Fruit fly (Drosophila melanogaster): ENCODE data around the gene CG31797.

The CG31797 gene

DNA sequence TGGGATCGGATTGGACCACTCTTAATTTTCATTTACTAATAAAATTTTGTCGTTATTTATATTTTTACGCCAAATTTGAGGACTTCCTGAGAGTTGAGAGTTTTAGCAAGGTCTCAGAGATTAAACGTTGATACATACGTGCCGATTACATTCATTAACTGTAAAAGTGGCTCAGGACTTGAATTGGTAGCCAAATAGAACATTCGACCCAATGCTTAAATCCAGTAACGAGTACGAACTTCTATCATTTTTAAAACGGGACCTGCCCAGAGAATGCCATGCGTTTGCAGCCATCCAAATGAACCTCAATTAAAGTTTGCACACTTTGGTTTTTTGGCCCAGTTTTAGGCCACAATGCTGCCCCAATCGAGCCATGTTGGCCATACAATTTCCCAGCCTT lies at the start of gene CG31797:
CG31797 (minus strand) TSS at position 101 of the 400 bp plus-strand sequence.
- TF ChIP-seq CG8301 (tag; optimal IDR thresholded peaks at IDR 0.05), result no peak
- no peak for TF ChIP-seq CG34367 (tag; optimal IDR thresholded peaks at IDR 0.05)
- TF ChIP-seq D1 (tag; optimal IDR thresholded peaks at IDR 0.05), result no peak
- no peak for TF ChIP-seq CG15710 (tag; optimal IDR thresholded peaks at IDR 0.05)
- TF ChIP-seq CG4496 (GFP tag; IDR thresholded peaks at IDR 0.05), result no peak
- no peak for TF ChIP-seq CG8159 (tag; optimal IDR thresholded peaks at IDR 0.05)
- no peak for TF ChIP-seq rn (GFP tag; IDR thresholded peaks at IDR 0.05)
- no peak for TF ChIP-seq CG32121 (GFP tag; IDR thresholded peaks at IDR 0.05)
- no peak for TF ChIP-seq Snoo (tag; optimal IDR thresholded peaks at IDR 0.05)

DNA sequence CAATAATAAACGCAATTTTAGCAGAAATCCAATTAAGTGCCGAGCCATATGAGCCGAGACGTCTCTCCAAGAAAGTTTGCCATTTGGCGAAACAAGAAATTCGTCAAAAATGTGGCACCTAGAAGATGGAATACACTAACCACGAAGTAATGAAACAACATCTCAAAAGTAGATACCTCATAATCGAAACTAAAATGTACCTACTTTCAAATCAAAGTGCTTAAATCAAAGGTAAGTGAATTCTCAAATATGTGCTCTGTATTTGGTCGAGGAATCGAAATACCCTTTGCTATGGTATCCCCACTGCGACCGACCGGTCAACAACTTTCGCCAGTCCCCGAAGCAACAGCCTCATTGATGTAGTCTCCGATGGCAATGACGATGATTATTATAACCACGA lies 45.6 kb upstream of the CG31797 start:
- no peak for TF ChIP-seq CG15710 (tag; optimal IDR thresholded peaks at IDR 0.05)
- TF ChIP-seq EcR (GFP tag; optimal IDR thresholded peaks at IDR 0.05), result no peak
- no peak for TF ChIP-seq CG17806 (tag; optimal IDR thresholded peaks at IDR 0.05)
- no peak for TF ChIP-seq gl (tag; optimal IDR thresholded peaks at IDR 0.05)
- no peak for TF ChIP-seq D1 (tag; optimal IDR thresholded peaks at IDR 0.05)
- TF ChIP-seq CG14655 (GFP tag; optimal IDR thresholded peaks at IDR 0.05), result peak; percentile 44
- no peak for TF ChIP-seq Pif1B (GFP tag; optimal IDR thresholded peaks at IDR 0.05)
- TF ChIP-seq CG8301 (tag; optimal IDR thresholded peaks at IDR 0.05), result peak; percentile 72
- TF ChIP-seq Ets98B (GFP tag; IDR thresholded peaks at IDR 0.05), result peak; percentile 84
- no peak for TF ChIP-seq CG34367 (tag; optimal IDR thresholded peaks at IDR 0.05)
- TF ChIP-seq CG10348 (GFP tag; IDR thresholded peaks at IDR 0.05), result 0 out of 2 replicates have a peak, but pooled peaks have one; percentile 31
- peak; percentile 66 for TF ChIP-seq CG12605 (GFP tag; IDR thresholded peaks at IDR 0.05)
- peak; percentile 45 for TF ChIP-seq Pif1A (GFP tag; optimal IDR thresholded peaks at IDR 0.05)
- TF ChIP-seq rn (GFP tag; IDR thresholded peaks at IDR 0.05), result no peak
- peak; percentile 83 for TF ChIP-seq CG4496 (GFP tag; IDR thresholded peaks at IDR 0.05)
- TF ChIP-seq CG8159 (tag; optimal IDR thresholded peaks at IDR 0.05), result no peak
- TF ChIP-seq fd96Ca (GFP tag; IDR thresholded peaks at IDR 0.05), result peak; percentile 87
- TF ChIP-seq CG9948 (tag; optimal IDR thresholded peaks at IDR 0.05), result no peak
- no peak for TF ChIP-seq CG13204 (GFP tag; optimal IDR thresholded peaks at IDR 0.05)
- TF ChIP-seq CG32121 (GFP tag; IDR thresholded peaks at IDR 0.05), result peak; percentile 68
- TF ChIP-seq Snoo (tag; optimal IDR thresholded peaks at IDR 0.05), result no peak

DNA sequence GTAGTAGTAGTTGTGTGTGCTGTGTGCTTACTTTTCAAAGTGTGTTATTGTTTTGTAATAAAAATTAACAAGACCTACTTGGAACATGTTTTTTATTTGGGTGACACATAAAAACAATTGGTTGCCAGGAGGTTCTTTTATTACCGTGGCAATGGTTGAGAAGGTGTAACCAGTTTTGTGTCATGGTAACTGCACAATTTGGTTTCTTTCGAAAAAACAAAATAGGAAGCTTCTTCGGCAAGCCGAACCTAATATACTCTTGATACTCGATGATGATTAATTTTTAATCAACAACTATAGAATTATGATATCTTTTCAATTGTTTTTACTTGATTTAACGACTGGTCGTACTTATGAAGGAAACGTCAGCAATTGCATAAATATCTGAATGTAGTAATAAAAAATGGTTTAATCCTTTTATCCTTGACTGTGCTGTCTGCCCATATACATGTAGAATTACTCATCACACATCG lies 37.8 kb upstream of the CG31797 start, which contains the start of the genes CG17564 and CG10750:
CG17564 (minus strand) TSS at position 101 of the 473 bp plus-strand sequence.
CG10750 (plus strand) TSS at position 423 of the 473 bp plus-strand sequence.
- TF ChIP-seq Snoo (tag; optimal IDR thresholded peaks at IDR 0.05), result no peak

DNA sequence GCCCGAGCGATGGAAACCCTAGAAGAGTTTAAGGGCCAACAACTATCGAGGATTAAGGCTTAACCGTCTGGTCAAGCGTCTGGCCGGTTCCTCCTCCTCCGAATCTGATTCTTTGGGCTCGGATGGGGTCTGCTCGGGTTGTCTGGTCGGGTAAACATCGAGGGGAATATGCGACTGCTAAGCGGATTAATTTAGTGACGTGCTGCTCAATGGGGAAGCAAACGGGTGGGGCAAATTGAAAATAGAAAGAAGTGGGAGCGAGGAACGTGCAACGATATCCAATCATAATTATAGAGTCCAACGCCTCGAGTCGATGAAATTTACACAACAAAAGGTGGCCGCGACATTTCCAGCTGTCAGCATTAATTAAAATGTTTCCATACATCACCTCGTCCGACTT lies 34.7 kb upstream of the CG31797 start:
- TF ChIP-seq CG8301 (tag; optimal IDR thresholded peaks at IDR 0.05), result no peak
- no peak for TF ChIP-seq CG9948 (tag; optimal IDR thresholded peaks at IDR 0.05)
- TF ChIP-seq CG8159 (tag; optimal IDR thresholded peaks at IDR 0.05), result no peak
- TF ChIP-seq EcR (GFP tag; optimal IDR thresholded peaks at IDR 0.05), result no peak
- no peak for TF ChIP-seq CG32121 (GFP tag; IDR thresholded peaks at IDR 0.05)
- TF ChIP-seq CG15710 (tag; optimal IDR thresholded peaks at IDR 0.05), result no peak

DNA sequence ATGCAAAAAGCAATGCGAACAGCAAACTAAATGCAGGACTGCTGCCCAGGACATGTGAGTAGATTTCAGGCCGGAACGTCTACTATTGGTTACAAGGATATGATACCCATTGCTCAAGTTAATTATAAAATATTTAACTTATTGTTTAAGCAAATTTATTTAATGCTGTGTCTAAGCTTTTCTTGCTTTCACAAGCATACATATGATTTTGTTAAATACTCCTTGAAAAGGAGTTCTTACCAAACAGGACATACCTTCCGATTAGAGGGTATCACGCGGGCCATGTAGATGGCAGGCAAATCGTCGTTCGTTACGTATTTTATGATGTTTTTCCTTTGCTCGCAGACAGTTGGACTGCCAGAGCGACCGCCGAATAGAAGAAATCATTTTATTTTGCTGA lies 23.5 kb upstream of the CG31797 start:
- TF ChIP-seq CG8159 (tag; optimal IDR thresholded peaks at IDR 0.05) (peak; percentile 25), CG15710 (tag; optimal IDR thresholded peaks at IDR 0.05) (peak; percentile 29), CG14655 (GFP tag; optimal IDR thresholded peaks at IDR 0.05) (peak; percentile 10), D1 (tag; optimal IDR thresholded peaks at IDR 0.05) (no peak), CG4496 (GFP tag; IDR thresholded peaks at IDR 0.05) (no peak), Snoo (tag; optimal IDR thresholded peaks at IDR 0.05) (no peak), Ets98B (GFP tag; IDR thresholded peaks at IDR 0.05) (no peak), CG34367 (tag; optimal IDR thresholded peaks at IDR 0.05) (no peak)

DNA sequence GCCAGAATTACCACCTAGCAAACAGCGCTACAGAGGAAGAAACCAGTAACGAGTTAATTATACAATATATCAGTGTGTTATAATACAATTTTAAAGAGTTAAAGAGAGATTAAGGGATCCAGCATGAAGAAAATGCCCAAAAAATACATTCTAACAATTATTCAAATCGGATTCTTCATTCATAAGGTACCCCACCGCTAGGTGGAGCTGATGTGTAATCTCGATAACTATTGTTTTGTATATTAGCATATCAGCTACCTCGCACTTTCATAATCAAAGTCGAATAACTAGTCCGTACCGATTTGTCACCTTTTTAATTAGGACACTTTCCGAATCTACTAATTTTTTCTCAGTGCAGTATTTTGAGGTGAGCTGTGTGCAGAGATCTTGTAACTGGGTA lies 8.6 kb upstream of the CG31797 start:
- TF ChIP-seq CG32121 (GFP tag; IDR thresholded peaks at IDR 0.05) (no peak), Snoo (tag; optimal IDR thresholded peaks at IDR 0.05) (no peak), CG14655 (GFP tag; optimal IDR thresholded peaks at IDR 0.05) (peak; percentile 43), CG13204 (GFP tag; optimal IDR thresholded peaks at IDR 0.05) (no peak), Pif1B (GFP tag; optimal IDR thresholded peaks at IDR 0.05) (no peak), CG8301 (tag; optimal IDR thresholded peaks at IDR 0.05) (peak; percentile 34), CG15710 (tag; optimal IDR thresholded peaks at IDR 0.05) (peak; percentile 4), CG10348 (GFP tag; IDR thresholded peaks at IDR 0.05) (no peak), Ets98B (GFP tag; IDR thresholded peaks at IDR 0.05) (no peak), CG9948 (tag; optimal IDR thresholded peaks at IDR 0.05) (peak; percentile 13), Pif1A (GFP tag; optimal IDR thresholded peaks at IDR 0.05) (peak; percentile 0), CG17806 (tag; optimal IDR thresholded peaks at IDR 0.05) (no peak), CG12605 (GFP tag; IDR thresholded peaks at IDR 0.05) (no peak), CG4496 (GFP tag; IDR thresholded peaks at IDR 0.05) (no peak), gl (tag; optimal IDR thresholded peaks at IDR 0.05) (no peak), EcR (GFP tag; optimal IDR thresholded peaks at IDR 0.05) (no peak), CG34367 (tag; optimal IDR thresholded peaks at IDR 0.05) (no peak), rn (GFP tag; IDR thresholded peaks at IDR 0.05) (no peak), fd96Ca (GFP tag; IDR thresholded peaks at IDR 0.05) (no peak), CG8159 (tag; optimal IDR thresholded peaks at IDR 0.05) (peak; percentile 19), D1 (tag; optimal IDR thresholded peaks at IDR 0.05) (no peak)

DNA sequence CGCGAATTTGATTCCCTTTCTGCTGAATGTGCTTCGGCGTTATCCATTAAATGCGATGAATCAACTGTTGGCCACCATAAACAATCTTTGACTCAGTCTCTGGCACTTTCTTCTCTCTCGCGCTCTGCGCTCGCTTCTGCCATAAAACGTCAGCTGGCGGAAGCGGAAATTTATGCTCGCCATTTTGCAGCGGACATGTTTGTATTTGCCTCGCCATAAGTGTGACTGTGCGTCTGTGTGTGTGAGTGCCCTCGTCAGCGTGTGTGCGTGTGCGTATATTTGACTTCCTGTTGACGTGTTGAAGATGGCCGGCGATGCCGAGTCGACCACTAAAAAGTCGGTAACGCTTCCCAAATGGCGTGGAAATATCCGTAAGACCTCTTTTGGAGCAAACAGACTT lies 1.5 kb upstream of the CG31797 start:
- TF ChIP-seq CG15710 (tag; optimal IDR thresholded peaks at IDR 0.05), result no peak
- no peak for TF ChIP-seq EcR (GFP tag; optimal IDR thresholded peaks at IDR 0.05)
- no peak for TF ChIP-seq Ets98B (GFP tag; IDR thresholded peaks at IDR 0.05)
- no peak for TF ChIP-seq Pif1B (GFP tag; optimal IDR thresholded peaks at IDR 0.05)
- no peak for TF ChIP-seq fd96Ca (GFP tag; IDR thresholded peaks at IDR 0.05)
- no peak for TF ChIP-seq CG12605 (GFP tag; IDR thresholded peaks at IDR 0.05)
- no peak for TF ChIP-seq CG8159 (tag; optimal IDR thresholded peaks at IDR 0.05)
- TF ChIP-seq CG10348 (GFP tag; IDR thresholded peaks at IDR 0.05), result no peak
- no peak for TF ChIP-seq CG34367 (tag; optimal IDR thresholded peaks at IDR 0.05)
- TF ChIP-seq Snoo (tag; optimal IDR thresholded peaks at IDR 0.05), result no peak
- no peak for TF ChIP-seq rn (GFP tag; IDR thresholded peaks at IDR 0.05)
- TF ChIP-seq CG17806 (tag; optimal IDR thresholded peaks at IDR 0.05), result no peak
- TF ChIP-seq gl (tag; optimal IDR thresholded peaks at IDR 0.05), result no peak
- TF ChIP-seq CG32121 (GFP tag; IDR thresholded peaks at IDR 0.05), result no peak
- TF ChIP-seq CG4496 (GFP tag; IDR thresholded peaks at IDR 0.05), result no peak
- TF ChIP-seq CG13204 (GFP tag; optimal IDR thresholded peaks at IDR 0.05), result no peak
- no peak for TF ChIP-seq D1 (tag; optimal IDR thresholded peaks at IDR 0.05)
- TF ChIP-seq CG8301 (tag; optimal IDR thresholded peaks at IDR 0.05), result no peak

All from whole organism, pupa.